Worm (Caenorhabditis elegans) whole organism, L1 larva: ENCODE results near the gene F46C3.6.

Source experiments
- ces-1 ChIP-seq: fragments of 150-350 bp; optimal IDR thresholded peaks from 2 replicates; lab custom pipeline; 2014; ENCODE audit warnings: missing biosample characterization, missing genetic modification reagents, missing genetic modification characterization
- elt-3 ChIP-seq, 6 experiments: fragments of 150-350 bp in 1 of 6; sonication (generic microtip); optimal IDR thresholded peaks; 2 replicates each; lab custom pipeline; 2017 to 2018; ENCODE audit warnings: missing biosample characterization in 6 of 6, missing genetic modification characterization in 6 of 6, inconsistent platforms in 1 of 6
- hpl-2 ChIP-seq: fragments of 150-350 bp; optimal IDR thresholded peaks from 2 replicates; lab custom pipeline; 2014; ENCODE audit warnings: missing biosample characterization, missing genetic modification reagents, missing genetic modification characterization
- lir-3 ChIP-seq: sonication (generic microtip); optimal IDR thresholded peaks from 2 replicates; lab custom pipeline; 2016; ENCODE audit warnings: mild to moderate bottlenecking, missing genetic modification characterization, moderate library complexity, missing compliant biosample characterization; ENCODE audit not compliant: poor library complexity
- lsy-2 ChIP-seq, 2 experiments: fragments of 150-350 bp; optimal IDR thresholded peaks; 2 replicates each; lab custom pipeline; 2014; ENCODE audit warnings: missing biosample characterization in 2 of 2, missing genetic modification characterization in 2 of 2
- rnt-1 ChIP-seq: sonication (generic microtip); optimal IDR thresholded peaks from 2 replicates; lab custom pipeline; 2016; ENCODE audit warnings: mild to moderate bottlenecking, missing genetic modification characterization, moderate library complexity, missing compliant biosample characterization
- snpc-4 ChIP-seq: fragments of 150-350 bp; optimal IDR thresholded peaks from 2 replicates; lab custom pipeline; 2014; ENCODE audit warnings: missing biosample characterization, missing genetic modification characterization
- ztf-11 ChIP-seq, 2 experiments: sonication (generic microtip); optimal IDR thresholded peaks; 2 replicates each; lab custom pipeline; 2016 to 2017; ENCODE audit warnings: missing genetic modification characterization in 2 of 2, missing biosample characterization in 1 of 2, missing compliant biosample characterization in 1 of 2

DNA sequence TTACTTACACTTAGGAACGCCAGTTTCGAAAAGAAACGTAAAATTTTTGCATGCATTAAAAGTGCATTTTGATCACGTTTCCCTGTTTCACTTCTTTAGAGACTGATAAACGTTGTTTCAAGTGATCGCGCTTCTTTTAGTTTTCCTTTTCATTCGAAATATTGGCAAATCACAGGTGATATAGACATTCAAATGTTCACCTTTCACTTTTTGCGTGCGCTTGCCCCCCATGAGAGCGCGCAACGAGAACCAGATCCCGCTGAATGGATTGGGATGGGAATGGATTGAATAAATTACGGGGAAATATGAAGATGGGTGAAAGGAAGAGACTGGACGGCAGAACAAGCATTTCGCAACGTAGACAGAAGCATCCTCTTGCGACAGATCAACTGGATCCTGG lies 41.7 kb upstream of the F46C3.6 start:
- TF ChIP-seq hpl-2 (GFP tag; lab: Kevin White, UChicago) (no peak), lsy-2 (tag; optimal IDR thresholded peaks at IDR 0.05; lab: Kevin White, UChicago) (no peak), lir-3 (no peak), ztf-11 (tag; optimal IDR thresholded peaks at IDR 0.05; lab: Kevin White, UChicago) (no peak), ces-1 (no peak), rnt-1 (tag; lab: Kevin White, UChicago) (no peak), snpc-4 (tag; lab: Kevin White, UChicago) (no peak), elt-3 (tag; optimal IDR thresholded peaks at IDR 0.05; lab: Kevin White, UChicago) (no peak)
